Fruit fly (Drosophila melanogaster): ENCODE results near the gene Pglym78.

DNA sequence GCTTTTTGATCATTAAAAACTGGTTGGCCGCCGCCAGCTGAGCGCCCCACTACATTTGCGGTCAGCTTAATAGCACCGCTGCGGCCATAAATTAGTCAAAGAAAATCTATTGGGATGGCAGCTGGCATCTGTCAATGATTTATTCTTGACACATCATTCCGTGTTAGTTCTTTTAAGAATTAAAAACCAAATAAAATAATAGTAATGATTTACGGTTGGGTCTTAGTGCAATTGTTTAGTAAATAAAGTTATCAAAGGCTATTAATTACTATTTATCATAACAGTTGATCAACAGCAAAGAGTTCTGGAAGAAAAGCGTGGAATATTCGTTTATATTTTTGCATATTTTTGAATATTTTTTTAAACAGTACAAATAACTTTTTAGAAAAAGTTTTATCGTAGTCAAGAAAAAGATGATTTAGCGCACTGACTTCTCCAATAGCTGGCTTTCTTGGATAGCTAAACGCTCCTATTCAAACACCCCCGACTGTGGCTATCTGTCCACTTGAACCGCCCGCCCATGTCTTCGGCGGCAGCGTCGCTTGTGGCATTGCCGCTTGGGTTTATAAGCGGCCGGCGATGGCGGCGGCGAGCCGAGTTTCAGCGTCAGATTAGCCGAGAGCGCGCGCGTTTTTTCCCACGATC is 49.0 kb downstream of the Pglym78 start, which contains the start of gene CG14515:
- TF ChIP-seq usp (GFP tag; optimal IDR thresholded peaks at IDR 0.05) (no peak), pan (optimal IDR thresholded peaks at IDR 0.05) (no peak)
